Worm (Caenorhabditis elegans) whole organism, young adult: ENCODE data around the gene srh-78.
A peak's percentile ranks its signal among the peaks of the same experiment; 100 is the strongest.

Experiments used
- B0035.1 ChIP-seq: sonication (generic microtip); optimal IDR thresholded peaks from 2 replicates; lab custom pipeline; 2016; ENCODE audit warnings: missing genetic modification characterization, mild to moderate bottlenecking, missing compliant biosample characterization, missing genotype, missing genetic modification reagents
- D2030.7 ChIP-seq: fragments of 200-800 bp; sonication (Bioruptor generic); IDR thresholded peaks from 2 replicates; pipeline ENCODE4 v1.3.6; 2022; ENCODE audit warnings: missing genetic modification reagents, missing genetic modification characterization, missing compliant biosample characterization
- F33H1.4 ChIP-seq: fragments of 200-800 bp; sonication (Bioruptor generic); IDR thresholded peaks from 2 replicates; pipeline ENCODE4 v1.3.6; 2022; ENCODE audit warnings: missing genetic modification reagents, missing genetic modification characterization, missing compliant biosample characterization
- F49E8.2 ChIP-seq: sonication (generic microtip); optimal IDR thresholded peaks from 3 replicates; lab custom pipeline; 2017; ENCODE audit warnings: missing genetic modification characterization, mild to moderate bottlenecking, missing compliant biosample characterization, antibody characterized with exemption, moderate library complexity; ENCODE audit not compliant: insufficient read depth
- F57C9.4 ChIP-seq: sonication (generic microtip); optimal IDR thresholded peaks from 2 replicates; lab custom pipeline; 2017; ENCODE audit warnings: mild to moderate bottlenecking, missing genetic modification characterization, missing compliant biosample characterization
- T26A5.8 ChIP-seq: sonication (generic microtip); optimal IDR thresholded peaks from 2 replicates; lab custom pipeline; 2016; ENCODE audit warnings: missing genetic modification characterization, missing compliant biosample characterization
- ZK185.1 ChIP-seq: sonication (generic microtip); optimal IDR thresholded peaks from 2 replicates; lab custom pipeline; 2016; ENCODE audit warnings: mild to moderate bottlenecking, missing genetic modification characterization, missing compliant biosample characterization; ENCODE audit not compliant: poor library complexity, severe bottlenecking
- cebp-1 ChIP-seq, 2 experiments: fragments of 200-800 bp in 1 of 2; sonication (Bioruptor generic) in 1 of 2; sonication (generic microtip) in 1 of 2; IDR thresholded peaks in 1 of 2; optimal IDR thresholded peaks in 1 of 2; 2 replicates each; pipeline versions ENCODE4 v1.3.6 to Lab custom; 2017 to 2022; ENCODE audit warnings: missing compliant biosample characterization in 2 of 2, missing genetic modification characterization in 2 of 2, mild to moderate bottlenecking in 1 of 2, missing genetic modification reagents in 1 of 2, moderate library complexity in 1 of 2
- ceh-40 ChIP-seq: fragments of 200-800 bp; sonication (Bioruptor generic); IDR thresholded peaks from 2 replicates; pipeline ENCODE4 v1.3.6; 2022; ENCODE audit warnings: missing genetic modification characterization, missing compliant biosample characterization
- die-1 ChIP-seq: sonication (generic microtip); optimal IDR thresholded peaks from 2 replicates; lab custom pipeline; 2016; ENCODE audit warnings: missing genotype, mild to moderate bottlenecking, missing genetic modification characterization, missing compliant biosample characterization
- dpff-1 ChIP-seq: sonication (generic microtip); optimal IDR thresholded peaks from 2 replicates; lab custom pipeline; 2017; ENCODE audit warnings: mild to moderate bottlenecking, missing genetic modification characterization, missing compliant biosample characterization
- efl-1 ChIP-seq: fragments of 150-350 bp; optimal IDR thresholded peaks from 2 replicates; lab custom pipeline; 2014; ENCODE audit warnings: missing biosample characterization, missing genetic modification reagents, missing genetic modification characterization
- egl-44 ChIP-seq: fragments of 200-800 bp; sonication (Bioruptor generic); IDR thresholded peaks from 2 replicates; pipeline ENCODE4 v1.3.6; 2022; ENCODE audit warnings: missing genetic modification reagents, missing genetic modification characterization, missing compliant biosample characterization
- ets-4 ChIP-seq: fragments of 200-800 bp; sonication (Bioruptor generic); optimal IDR thresholded peaks from 2 replicates; lab custom pipeline; 2018; ENCODE audit warnings: mild to moderate bottlenecking, missing genetic modification characterization, missing compliant biosample characterization
- gei-17 ChIP-seq: fragments of 200-800 bp; sonication (Bioruptor generic); optimal IDR thresholded peaks from 2 replicates; lab custom pipeline; 2018; ENCODE audit warnings: mild to moderate bottlenecking, missing genetic modification characterization, missing compliant biosample characterization
- him-1 ChIP-seq: sonication (generic microtip); optimal IDR thresholded peaks from 2 replicates; lab custom pipeline; 2016; ENCODE audit warnings: missing genotype, missing genetic modification reagents, missing genetic modification characterization, missing compliant biosample characterization
- hmg-1.2 ChIP-seq: fragments of 200-800 bp; sonication (Bioruptor generic); IDR thresholded peaks from 2 replicates; pipeline ENCODE4 v1.3.6; 2022; ENCODE audit warnings: missing genetic modification reagents, missing genetic modification characterization, missing compliant biosample characterization
- lin-35 ChIP-seq, 3 experiments: fragments of 150-350 bp in 2 of 3; sonication (generic microtip) in 1 of 3; optimal IDR thresholded peaks; 2 replicates each; lab custom pipeline; 2014 to 2018; ENCODE audit warnings: missing biosample characterization in 3 of 3, missing genetic modification characterization in 3 of 3, missing genetic modification reagents in 3 of 3
- lin-40 ChIP-seq: sonication (generic microtip); optimal IDR thresholded peaks from 2 replicates; lab custom pipeline; 2016; ENCODE audit warnings: missing genetic modification characterization, mild to moderate bottlenecking, missing compliant biosample characterization, missing genotype, missing genetic modification reagents
- lin-54 ChIP-seq: fragments of 200-800 bp; sonication (Bioruptor generic); optimal IDR thresholded peaks from 2 replicates; lab custom pipeline; 2018; ENCODE audit warnings: mild to moderate bottlenecking, missing genetic modification characterization, missing compliant biosample characterization
- lir-1 ChIP-seq: fragments of 200-800 bp; sonication (Bioruptor generic); conservative IDR thresholded peaks from 2 replicates; pipeline ENCODE4 v1.3.6; 2022; ENCODE audit warnings: missing genetic modification reagents, missing genetic modification characterization, missing compliant biosample characterization
- lsl-1 ChIP-seq: fragments of 200-800 bp; sonication (Bioruptor generic); optimal IDR thresholded peaks from 2 replicates; lab custom pipeline; 2018; ENCODE audit warnings: mild to moderate bottlenecking, missing genetic modification characterization, moderate library complexity, missing compliant biosample characterization
- madf-10 ChIP-seq: sonication (generic microtip); optimal IDR thresholded peaks from 2 replicates; lab custom pipeline; 2016; ENCODE audit warnings: mild to moderate bottlenecking, missing genetic modification characterization, missing compliant biosample characterization
- madf-6 ChIP-seq: fragments of 200-800 bp; sonication (Bioruptor generic); IDR thresholded peaks from 2 replicates; pipeline ENCODE4 v1.3.6; 2022; ENCODE audit warnings: missing genetic modification reagents, missing genetic modification characterization, missing compliant biosample characterization
- mcd-1 ChIP-seq: fragments of 200-800 bp; sonication (Bioruptor generic); IDR thresholded peaks from 2 replicates; pipeline ENCODE4 v1.3.6; 2022; ENCODE audit warnings: missing genetic modification reagents, missing genetic modification characterization, missing compliant biosample characterization
- nhr-120 ChIP-seq: fragments of 200-800 bp; sonication (Bioruptor generic); IDR thresholded peaks from 2 replicates; pipeline ENCODE4 v1.3.6; 2022; ENCODE audit warnings: missing genetic modification characterization, missing compliant biosample characterization
- nhr-179 ChIP-seq: sonication (generic microtip); optimal IDR thresholded peaks from 2 replicates; lab custom pipeline; 2016; ENCODE audit warnings: mild to moderate bottlenecking, missing genetic modification characterization, missing compliant biosample characterization
- rcor-1 ChIP-seq: fragments of 200-800 bp; sonication (Bioruptor generic); IDR thresholded peaks from 2 replicates; pipeline ENCODE4 v1.3.6; 2022; ENCODE audit warnings: missing genetic modification reagents, missing genetic modification characterization, missing compliant biosample characterization
- rec-8 ChIP-seq, 2 experiments: sonication (generic microtip); optimal IDR thresholded peaks; 2 replicates each; lab custom pipeline; 2016; ENCODE audit warnings: mild to moderate bottlenecking in 2 of 2, missing genetic modification characterization in 2 of 2, missing genetic modification reagents in 2 of 2, missing genotype in 2 of 2, missing biosample characterization in 1 of 2, missing compliant biosample characterization in 1 of 2, moderate library complexity in 1 of 2
- snpc-3.4 ChIP-seq: sonication (generic microtip); optimal IDR thresholded peaks from 2 replicates; lab custom pipeline; 2017; ENCODE audit warnings: missing genetic modification characterization, mild to moderate bottlenecking, missing compliant biosample characterization, antibody characterized with exemption, moderate library complexity, missing genotype, missing genetic modification reagents
- snpc-4 ChIP-seq, 5 experiments: fragments of 150-350 bp in 1 of 5; sonication (generic microtip) in 4 of 5; optimal IDR thresholded peaks; 2 replicates each; lab custom pipeline; 2014 to 2018; ENCODE audit warnings: missing genetic modification characterization in 5 of 5, missing biosample characterization in 3 of 5, antibody characterized with exemption in 2 of 5, mild to moderate bottlenecking in 2 of 5, missing compliant biosample characterization in 2 of 5, missing genotype in 2 of 5, moderate library complexity in 2 of 5, missing genetic modification reagents in 1 of 5
- somi-1 ChIP-seq: fragments of 200-800 bp; sonication (Bioruptor generic); optimal IDR thresholded peaks from 2 replicates; lab custom pipeline; 2018; ENCODE audit warnings: mild to moderate bottlenecking, missing genetic modification characterization, missing compliant biosample characterization
- tbx-9 ChIP-seq: sonication (generic microtip); optimal IDR thresholded peaks from 2 replicates; lab custom pipeline; 2016; ENCODE audit warnings: borderline replicate concordance, missing genetic modification characterization, inconsistent platforms, missing compliant biosample characterization
- tlf-1 ChIP-seq: fragments of 200-800 bp; sonication (Bioruptor generic); optimal IDR thresholded peaks from 2 replicates; lab custom pipeline; 2018; ENCODE audit warnings: mild to moderate bottlenecking, missing genetic modification characterization, missing compliant biosample characterization
- ztf-18 ChIP-seq: sonication (generic microtip); optimal IDR thresholded peaks from 2 replicates; lab custom pipeline; 2016; ENCODE audit warnings: missing genotype, mild to moderate bottlenecking, missing genetic modification characterization, missing compliant biosample characterization
- ztf-28 ChIP-seq: fragments of 200-800 bp; sonication (Bioruptor generic); IDR thresholded peaks from 2 replicates; pipeline ENCODE4 v1.3.6; 2022; ENCODE audit warnings: missing genetic modification reagents, missing genetic modification characterization, missing compliant biosample characterization

The srh-78 gene

ce11 chrV:176870-177467 is 40.0 kb upstream of the srh-78 start, which contains the start of gene cul-3:
TSS of gene cul-3 (plus strand) at chrV:177417.
- no peak for TF ChIP-seq dpff-1 (tag; lab: Kevin White, UChicago)
- no peak for TF ChIP-seq ztf-28
- TF ChIP-seq lsl-1 (GFP tag; lab: Kevin White, UChicago) = peak; percentile 39
- 0 out of 2 replicates have a peak, but pooled peaks have one; percentile 11 for TF ChIP-seq hmg-1.2 (GFP tag; lab: Robert Waterston, UW)
- peak; percentile 74 for TF ChIP-seq him-1 (tag; lab: Kevin White, UChicago)
- no peak for TF ChIP-seq snpc-4 (GFP tag; optimal IDR thresholded peaks at IDR 0.05; lab: Kevin White, UChicago)
- TF ChIP-seq snpc-4 (tag; optimal IDR thresholded peaks at IDR 0.05; lab: Kevin White, UChicago) = peak in 1 of 4 experiments; percentile 9
- TF ChIP-seq somi-1 (GFP tag; lab: Kevin White, UChicago) = no peak
- TF ChIP-seq efl-1 (GFP tag; lab: Kevin White, UChicago) = peak; percentile 5
- peak; percentile 29; the same call in 1 of the 2 replicates for TF ChIP-seq F33H1.4
- TF ChIP-seq ceh-40 (GFP tag; lab: Robert Waterston, UW) = no peak
- TF ChIP-seq F49E8.2 (tag; lab: Kevin White, UChicago) = peak; percentile 16
- no peak for TF ChIP-seq nhr-179 (tag; lab: Kevin White, UChicago)
- TF ChIP-seq D2030.7 (GFP tag; lab: Robert Waterston, UW) = peak; percentile 63
- TF ChIP-seq snpc-3.4 (tag; lab: Kevin White, UChicago) = peak; percentile 22
- TF ChIP-seq lir-1 = no peak
- no peak for TF ChIP-seq ZK185.1 (tag; lab: Kevin White, UChicago)
- TF ChIP-seq T26A5.8 = no peak
- TF ChIP-seq egl-44 = no peak
- TF ChIP-seq F57C9.4 (tag; lab: Kevin White, UChicago) = no peak
- no peak for TF ChIP-seq B0035.1 (tag; lab: Kevin White, UChicago)
- peak; percentile 77 for TF ChIP-seq mcd-1 (GFP tag; lab: Robert Waterston, UW)
- TF ChIP-seq ets-4 (GFP tag; lab: Kevin White, UChicago) = no peak
- TF ChIP-seq tlf-1 (GFP tag; lab: Kevin White, UChicago) = no peak
- TF ChIP-seq ztf-18 (tag; lab: Kevin White, UChicago) = peak; percentile 93
- TF ChIP-seq tbx-9 (tag; lab: Kevin White, UChicago) = no peak
- TF ChIP-seq madf-6 (GFP tag; lab: Robert Waterston, UW) = no peak; the same call in 1 of the 2 replicates
- peak in 1 of 3 experiments; percentile 24 for TF ChIP-seq lin-35 (GFP tag; optimal IDR thresholded peaks at IDR 0.05; lab: Kevin White, UChicago)
- TF ChIP-seq lin-40 (tag; lab: Kevin White, UChicago) = peak; percentile 77
- TF ChIP-seq rcor-1 (GFP tag; lab: Robert Waterston, UW) = peak; percentile 10; the same call in 1 of the 2 replicates
- TF ChIP-seq nhr-120 = no peak
- no peak for TF ChIP-seq rec-8 (tag; optimal IDR thresholded peaks at IDR 0.05; lab: Kevin White, UChicago)
- no peak for TF ChIP-seq cebp-1 (GFP tag; IDR thresholded peaks at IDR 0.05; lab: Robert Waterston, UW)
- peak; percentile 49 for TF ChIP-seq cebp-1 (tag; optimal IDR thresholded peaks at IDR 0.05; lab: Kevin White, UChicago)
- no peak for TF ChIP-seq gei-17 (GFP tag; lab: Kevin White, UChicago)
- TF ChIP-seq die-1 = no peak
- peak; percentile 56 for TF ChIP-seq lin-54 (GFP tag; lab: Kevin White, UChicago)
- no peak for TF ChIP-seq madf-10 (tag; lab: Kevin White, UChicago)
